Worm (Caenorhabditis elegans): ENCODE results near the gene argk-1.

- TF ChIP-seq unc-62 (GFP tag; optimal IDR thresholded peaks at IDR 0.05) = no peak
- no peak for TF ChIP-seq pha-4 (tag; optimal IDR thresholded peaks at IDR 0.05)
- TF ChIP-seq unc-39 (tag; optimal IDR thresholded peaks at IDR 0.05) = no peak
- TF ChIP-seq ztf-11 (tag; optimal IDR thresholded peaks at IDR 0.05) = no peak
- TF ChIP-seq skn-1 (tag; optimal IDR thresholded peaks at IDR 0.05) = no peak
These were observed 29.8 kb upstream of the argk-1 start, which contains the start of gene srj-10 for ce11 chrV:16073856-16074255.

All from whole organism, L3 larva.